Fruit fly (Drosophila melanogaster) whole organism, wandering third instar larva: Measurements from ENCODE around the gene Jon74E.
A peak's percentile ranks its signal among the peaks of the same experiment; 100 is the strongest.

Experiments used
- Abd-B ChIP-seq: fragments of >200 bp; optimal IDR thresholded peaks from 2 replicates; lab custom pipeline; 2017; ENCODE audit warnings: missing biosample characterization, missing genetic modification characterization
- CG32264 ChIP-seq: fragments of 200-800 bp; sonication (Bioruptor generic); optimal IDR thresholded peaks from 2 replicates; lab custom pipeline; 2016; ENCODE audit warnings: missing biosample characterization, missing genetic modification characterization
- CG9705 ChIP-seq: fragments of 200-800 bp; sonication (Bioruptor generic); optimal IDR thresholded peaks from 2 replicates; lab custom pipeline; 2018; ENCODE audit warnings: missing biosample characterization, mild to moderate bottlenecking, missing genetic modification characterization
- CrebA ChIP-seq: fragments of 200-800 bp; sonication (Bioruptor generic); optimal IDR thresholded peaks from 2 replicates; lab custom pipeline; 2016; ENCODE audit warnings: missing biosample characterization, mild to moderate bottlenecking, missing genetic modification characterization, borderline replicate concordance
- Dfd ChIP-seq: fragments of >200 bp; optimal IDR thresholded peaks from 2 replicates; lab custom pipeline; 2017; ENCODE audit warnings: missing biosample characterization, missing genetic modification characterization
- GATAd ChIP-seq: sonication (Bioruptor generic); optimal IDR thresholded peaks from 2 replicates; lab custom pipeline; 2016; ENCODE audit warnings: missing biosample characterization, missing genetic modification characterization
- HLH106 ChIP-seq: fragments of 200-800 bp; optimal IDR thresholded peaks from 3 replicates; lab custom pipeline; 2019; ENCODE audit warnings: missing biosample characterization, mild to moderate bottlenecking, missing genetic modification characterization, moderate library complexity
- Hr78 ChIP-seq: fragments of >200 bp; optimal IDR thresholded peaks from 2 replicates; lab custom pipeline; 2017; ENCODE audit warnings: missing biosample characterization, missing genetic modification characterization
- Jra ChIP-seq: sonication (Bioruptor generic); optimal IDR thresholded peaks from 2 replicates; lab custom pipeline; 2016; ENCODE audit warnings: missing biosample characterization, missing genetic modification characterization
- Mio ChIP-seq: sonication (Bioruptor generic); optimal IDR thresholded peaks from 2 replicates; lab custom pipeline; 2016; ENCODE audit warnings: missing biosample characterization, missing genetic modification characterization
- Myc ChIP-seq: fragments of >200 bp; optimal IDR thresholded peaks from 2 replicates; lab custom pipeline; 2017
- N ChIP-seq: fragments of >200 bp; optimal IDR thresholded peaks from 2 replicates; lab custom pipeline; 2018; ENCODE audit warnings: missing biosample characterization, missing external identifiers, missing genetic modification characterization
- OdsH ChIP-seq: fragments of 200-800 bp; sonication (Bioruptor generic); optimal IDR thresholded peaks from 2 replicates; lab custom pipeline; 2016; ENCODE audit warnings: missing biosample characterization, mild to moderate bottlenecking, missing genetic modification characterization
- Rel ChIP-seq, 2 experiments: fragments of 200-800 bp; sonication (Bioruptor generic) in 1 of 2; optimal IDR thresholded peaks; 2 replicates in 1 of 2; 3 replicates in 1 of 2; lab custom pipeline; 2016 to 2019; ENCODE audit warnings: mild to moderate bottlenecking in 2 of 2, missing biosample characterization in 2 of 2, missing genetic modification characterization in 2 of 2, moderate library complexity in 1 of 2
- Sp1 ChIP-seq: fragments of 200-800 bp; sonication (Bioruptor generic); optimal IDR thresholded peaks from 3 replicates; lab custom pipeline; 2019; ENCODE audit warnings: missing biosample characterization, mild to moderate bottlenecking, missing genetic modification characterization, moderate library complexity
- Vsx2 ChIP-seq: fragments of 200-300, 225-300 bp; sonication (Bioruptor generic); optimal IDR thresholded peaks from 2 replicates; lab custom pipeline; 2018; ENCODE audit warnings: missing biosample characterization, missing genetic modification characterization; ENCODE audit not compliant: partially characterized antibody
- br ChIP-seq: fragments of 200-800 bp; sonication (Bioruptor generic); optimal IDR thresholded peaks from 2 replicates; lab custom pipeline; 2016; ENCODE audit warnings: missing biosample characterization, missing genetic modification characterization
- brk ChIP-seq: fragments of 200-800 bp; sonication (Bioruptor generic); optimal IDR thresholded peaks from 2 replicates; lab custom pipeline; 2016; ENCODE audit warnings: missing biosample characterization, mild to moderate bottlenecking, missing genetic modification characterization
- dmrt93B ChIP-seq: fragments of 200-800 bp; sonication (Bioruptor generic); optimal IDR thresholded peaks from 2 replicates; lab custom pipeline; 2018; ENCODE audit warnings: missing biosample characterization, mild to moderate bottlenecking, missing genetic modification characterization
- ey ChIP-seq: fragments of 200-800 bp; sonication (Bioruptor generic); optimal IDR thresholded peaks from 2 replicates; lab custom pipeline; 2016; ENCODE audit warnings: missing biosample characterization, missing genetic modification characterization
- foxo ChIP-seq, 2 experiments: fragments of 200-800 bp; sonication (Bioruptor generic); optimal IDR thresholded peaks; 2 replicates in 1 of 2; 3 replicates in 1 of 2; lab custom pipeline; 2016 to 2017; ENCODE audit warnings: missing biosample characterization in 2 of 2, missing genetic modification characterization in 2 of 2
- fru ChIP-seq: fragments of 200-800 bp; sonication (Bioruptor generic); optimal IDR thresholded peaks from 3 replicates; lab custom pipeline; 2016; ENCODE audit warnings: missing biosample characterization, mild to moderate bottlenecking, missing genetic modification characterization
- h ChIP-seq: fragments of 200-800 bp; sonication (Bioruptor generic); optimal IDR thresholded peaks from 3 replicates; lab custom pipeline; 2016; ENCODE audit warnings: missing biosample characterization, mild to moderate bottlenecking, missing genetic modification characterization
- jim ChIP-seq: fragments of 175-275, 200-325 bp; sonication (Bioruptor generic); optimal IDR thresholded peaks from 2 replicates; lab custom pipeline; 2016; ENCODE audit warnings: missing biosample characterization, mild to moderate bottlenecking, missing genetic modification characterization
- lola ChIP-seq: fragments of >200 bp; optimal IDR thresholded peaks from 2 replicates; lab custom pipeline; 2017; ENCODE audit warnings: missing biosample characterization, missing genetic modification characterization
- pan ChIP-seq: fragments of >200 bp; optimal IDR thresholded peaks from 2 replicates; lab custom pipeline; 2017
- psq ChIP-seq: fragments of 200-800 bp; sonication (Bioruptor generic); optimal IDR thresholded peaks from 3 replicates; lab custom pipeline; 2017; ENCODE audit warnings: missing biosample characterization, mild to moderate bottlenecking, missing genetic modification characterization, moderate library complexity
- rgr ChIP-seq: fragments of 200-800 bp; sonication (Bioruptor generic); optimal IDR thresholded peaks from 3 replicates; lab custom pipeline; 2016; ENCODE audit warnings: missing biosample characterization, mild to moderate bottlenecking, missing genetic modification characterization
- sage ChIP-seq: fragments of 200-800 bp; sonication (Bioruptor generic); optimal IDR thresholded peaks from 2 replicates; lab custom pipeline; 2016; ENCODE audit warnings: missing biosample characterization, mild to moderate bottlenecking, missing genetic modification characterization
- sv ChIP-seq: fragments of 200-800 bp; sonication (Bioruptor generic); optimal IDR thresholded peaks from 3 replicates; lab custom pipeline; 2016; ENCODE audit warnings: missing biosample characterization, missing genetic modification characterization
- tai ChIP-seq: sonication (Bioruptor generic); optimal IDR thresholded peaks from 2 replicates; lab custom pipeline; 2016; ENCODE audit warnings: missing biosample characterization, missing genetic modification characterization
- usp ChIP-seq: fragments of >200 bp; optimal IDR thresholded peaks from 2 replicates; lab custom pipeline; 2017; ENCODE audit warnings: missing biosample characterization, missing genetic modification characterization
- woc ChIP-seq: sonication (Bioruptor generic); optimal IDR thresholded peaks from 2 replicates; lab custom pipeline; 2016; ENCODE audit warnings: missing biosample characterization, mild to moderate bottlenecking, missing genetic modification characterization

Gene Jon74E

dm6 chr3L:17506830-17507229, 42.1 kb downstream of the Jon74E start:
- TF ChIP-seq Dfd (GFP tag; lab: Kevin White, UChicago), result no peak
- TF ChIP-seq h, result peak; percentile 5
- TF ChIP-seq sv (GFP tag; lab: Kevin White, UChicago), result no peak
- TF ChIP-seq CG32264 (GFP tag; lab: Kevin White, UChicago), result no peak
- TF ChIP-seq foxo (GFP tag; optimal IDR thresholded peaks at IDR 0.05; lab: Kevin White, UChicago), result peak in 1 of 2 experiments; percentile 11
- no peak for TF ChIP-seq Myc
- TF ChIP-seq Rel (GFP tag; optimal IDR thresholded peaks at IDR 0.05; lab: Kevin White, UChicago), result no peak
- no peak for TF ChIP-seq Rel (tag; optimal IDR thresholded peaks at IDR 0.05; lab: Kevin White, UChicago)
- TF ChIP-seq lola (GFP tag; lab: Kevin White, UChicago), result no peak
- peak; percentile 15 for TF ChIP-seq HLH106 (tag; lab: Kevin White, UChicago)
- no peak for TF ChIP-seq usp (GFP tag; lab: Kevin White, UChicago)
- no peak for TF ChIP-seq Vsx2 (GFP tag; lab: Kevin White, UChicago)
- no peak for TF ChIP-seq Abd-B (GFP tag; lab: Kevin White, UChicago)
- TF ChIP-seq brk (GFP tag; lab: Kevin White, UChicago), result no peak
- TF ChIP-seq CrebA (GFP tag; lab: Kevin White, UChicago), result no peak
- no peak for TF ChIP-seq Jra (GFP tag; lab: Kevin White, UChicago)
- TF ChIP-seq tai (GFP tag; lab: Kevin White, UChicago), result no peak
- TF ChIP-seq dmrt93B, result no peak
- peak; percentile 38 for TF ChIP-seq rgr
- TF ChIP-seq Sp1 (GFP tag; lab: Kevin White, UChicago), result no peak
- no peak for TF ChIP-seq sage (GFP tag; lab: Kevin White, UChicago)
- no peak for TF ChIP-seq pan (lab: Kevin White, UChicago)
- TF ChIP-seq Hr78 (GFP tag; lab: Kevin White, UChicago), result no peak
- no peak for TF ChIP-seq jim
- no peak for TF ChIP-seq psq (GFP tag; lab: Kevin White, UChicago)

DNA sequence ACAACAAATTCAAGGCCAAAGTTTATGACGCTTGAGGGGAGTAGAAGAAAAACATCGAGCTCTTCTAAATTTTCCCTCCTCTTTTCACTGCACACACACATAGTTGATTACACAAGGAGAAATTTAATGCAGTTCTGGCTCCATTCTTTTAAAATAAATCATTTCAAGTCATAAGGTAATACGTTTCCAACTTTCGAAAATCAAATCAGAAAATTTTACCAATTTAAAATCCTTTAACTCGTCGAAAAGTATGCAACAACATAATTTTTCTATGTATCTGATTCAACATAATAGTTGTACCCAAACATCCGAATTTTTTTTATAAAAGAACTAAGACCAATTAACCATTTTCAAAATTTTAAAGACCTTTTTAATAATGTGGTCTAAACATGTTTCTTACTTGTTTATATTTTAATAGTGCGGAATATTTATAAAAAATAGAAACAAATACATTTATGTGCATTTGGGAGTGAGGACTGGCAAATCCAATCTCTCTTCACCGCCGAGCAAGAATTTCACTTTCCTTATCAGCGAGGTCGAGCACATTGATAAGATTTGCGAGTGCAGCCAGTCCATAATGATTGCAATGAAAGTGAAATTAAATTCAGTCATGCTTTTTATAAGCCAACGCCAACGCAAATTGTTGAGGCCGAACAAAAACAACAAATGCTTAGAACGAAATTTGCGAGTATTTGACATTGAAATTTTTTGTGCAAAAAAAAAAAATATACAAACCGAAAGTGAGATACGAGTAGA, 42.7 kb downstream of the Jon74E start:
- TF ChIP-seq rgr (peak; percentile 67), h (peak; percentile 79), Rel (GFP tag; optimal IDR thresholded peaks at IDR 0.05; lab: Kevin White, UChicago) (no peak), Rel (tag; optimal IDR thresholded peaks at IDR 0.05; lab: Kevin White, UChicago) (peak; percentile 14), dmrt93B (peak; percentile 31), lola (GFP tag; lab: Kevin White, UChicago) (no peak), Jra (GFP tag; lab: Kevin White, UChicago) (no peak), GATAd (GFP tag; lab: Kevin White, UChicago) (no peak), ey (GFP tag; lab: Kevin White, UChicago) (peak; percentile 77), psq (GFP tag; lab: Kevin White, UChicago) (peak; percentile 72), Dfd (GFP tag; lab: Kevin White, UChicago) (no peak), fru (GFP tag; lab: Kevin White, UChicago) (peak; percentile 73), usp (GFP tag; lab: Kevin White, UChicago) (no peak), OdsH (peak; percentile 76), foxo (GFP tag; optimal IDR thresholded peaks at IDR 0.05; lab: Kevin White, UChicago) (peak in 1 of 2 experiments; percentile 81), br (GFP tag; lab: Kevin White, UChicago) (peak; percentile 54), Myc (no peak), Sp1 (GFP tag; lab: Kevin White, UChicago) (peak; percentile 71), HLH106 (tag; lab: Kevin White, UChicago) (peak; percentile 69), woc (GFP tag; lab: Kevin White, UChicago) (no peak)

- TF ChIP-seq N (no peak), Myc (no peak), Mio (no peak), fru (GFP tag; lab: Kevin White, UChicago) (no peak), usp (GFP tag; lab: Kevin White, UChicago) (no peak), woc (GFP tag; lab: Kevin White, UChicago) (no peak), CG9705 (GFP tag; lab: Kevin White, UChicago) (no peak), Hr78 (GFP tag; lab: Kevin White, UChicago) (no peak), OdsH (no peak), foxo (GFP tag; optimal IDR thresholded peaks at IDR 0.05; lab: Kevin White, UChicago) (no peak), jim (no peak), HLH106 (tag; lab: Kevin White, UChicago) (no peak), sv (GFP tag; lab: Kevin White, UChicago) (no peak), dmrt93B (no peak), pan (lab: Kevin White, UChicago) (no peak), Abd-B (GFP tag; lab: Kevin White, UChicago) (no peak)
These were observed 44.4 kb downstream of the Jon74E start for dm6 chr3L:17504538-17504937.
